Fruit fly (Drosophila melanogaster) S2 (cell line): ENCODE data around the gene Ldh.

Source experiments
- CG8478 ChIP-seq: fragments of >200 bp; optimal IDR thresholded peaks from 2 replicates; lab custom pipeline; 2018
- CTCF ChIP-seq, 2 experiments: fragments of >200 bp; optimal IDR thresholded peaks; 2 replicates each; lab custom pipeline; 2018

DNA sequence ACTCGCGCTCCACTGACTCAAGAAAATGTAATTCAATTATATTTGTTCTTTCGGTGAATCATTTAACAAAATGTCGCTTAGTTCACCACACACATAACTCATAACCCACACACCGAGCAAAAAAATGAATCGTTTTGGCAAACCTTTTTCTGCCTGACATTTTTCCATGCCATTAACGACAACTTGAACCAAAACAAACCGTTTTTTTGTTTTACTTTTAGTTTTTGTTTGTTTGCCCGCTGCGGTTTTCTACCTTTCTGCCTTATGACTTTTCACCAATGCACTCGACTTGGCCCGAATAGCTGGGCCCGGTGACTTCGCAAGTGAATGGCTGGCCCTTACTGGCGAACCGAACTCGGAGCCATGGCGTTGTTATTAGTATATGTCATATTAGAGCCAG, 5.0 kb upstream of the Ldh start:
- TF ChIP-seq CG8478 (lab: Kevin White, UChicago) (no peak), CTCF (optimal IDR thresholded peaks at IDR 0.05; lab: Kevin White, UChicago) (no peak)
